Worm (Caenorhabditis elegans) whole organism, young adult: Measurements from ENCODE around the gene F07G6.8.

Experiments
- F49E8.2 ChIP-seq: sonication (generic microtip); optimal IDR thresholded peaks from 3 replicates; lab custom pipeline; 2017; ENCODE audit warnings: missing genetic modification characterization, mild to moderate bottlenecking, missing compliant biosample characterization, antibody characterized with exemption, moderate library complexity; ENCODE audit not compliant: insufficient read depth
- ama-1 ChIP-seq, 3 experiments: fragments of 150-350 bp in 1 of 3; sonication (generic microtip) in 2 of 3; optimal IDR thresholded peaks; 2 replicates each; lab custom pipeline; 2014 to 2018; ENCODE audit warnings: missing biosample characterization in 2 of 3, missing genetic modification characterization in 2 of 3, missing genetic modification reagents in 2 of 3
- dox-1 ChIP-seq: fragments of 200-800 bp; sonication (Bioruptor generic); IDR thresholded peaks from 2 replicates; pipeline ENCODE4 v1.3.6; 2022; ENCODE audit warnings: missing genetic modification reagents, missing genetic modification characterization, missing compliant biosample characterization
- nfya-1 ChIP-seq: sonication (generic microtip); optimal IDR thresholded peaks from 2 replicates; lab custom pipeline; 2017; ENCODE audit warnings: antibody characterized with exemption, missing compliant biosample characterization, missing genetic modification characterization, borderline replicate concordance; ENCODE audit not compliant: insufficient read depth
- repo-1 ChIP-seq: sonication (generic microtip); optimal IDR thresholded peaks from 2 replicates; lab custom pipeline; 2017; ENCODE audit warnings: mild to moderate bottlenecking, missing genetic modification characterization, missing compliant biosample characterization
- sdz-38 ChIP-seq: sonication (generic microtip); optimal IDR thresholded peaks from 2 replicates; lab custom pipeline; 2016; ENCODE audit warnings: missing genotype, missing genetic modification characterization, missing compliant biosample characterization
- snpc-1.3 ChIP-seq: sonication (generic microtip); optimal IDR thresholded peaks from 2 replicates; lab custom pipeline; 2017; ENCODE audit warnings: missing genetic modification characterization, mild to moderate bottlenecking, missing compliant biosample characterization, antibody characterized with exemption, moderate library complexity, missing genotype, missing genetic modification reagents; ENCODE audit not compliant: insufficient read depth

DNA sequence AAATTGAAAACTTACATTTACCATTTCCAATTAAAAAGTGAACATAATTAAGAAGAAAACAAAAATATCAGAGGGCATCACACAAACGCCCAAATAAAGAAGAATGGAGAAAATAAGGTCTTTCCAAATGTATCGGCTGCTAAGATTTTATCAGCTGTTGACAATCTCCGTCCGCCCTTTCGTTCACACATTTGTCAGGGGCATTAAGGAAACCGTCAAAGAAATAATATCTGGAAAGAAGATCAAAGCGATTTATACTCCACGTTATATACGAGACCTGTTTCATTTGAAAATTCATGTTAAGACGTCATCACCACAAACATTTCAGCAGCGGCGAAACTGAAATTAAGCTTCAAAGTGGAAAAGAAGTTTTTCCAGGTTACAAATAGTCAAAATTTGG, 7.7 kb downstream of the F07G6.8 start, which contains the start of gene fbxa-52:
- TF ChIP-seq nfya-1 (tag; lab: Kevin White, UChicago) (no peak), F49E8.2 (no peak), repo-1 (no peak), sdz-38 (tag; lab: Kevin White, UChicago) (no peak), dox-1 (no peak), ama-1 (optimal IDR thresholded peaks at IDR 0.05; lab: Kevin White, UChicago) (no peak), ama-1 (GFP tag; optimal IDR thresholded peaks at IDR 0.05; lab: Kevin White, UChicago) (no peak), snpc-1.3 (tag; lab: Kevin White, UChicago) (no peak)
